Fruit fly (Drosophila melanogaster) whole organism, embryonic: ENCODE data around the gene CG3529.

ENCODE experiments used
- CG1024 ChIP-seq: fragments of 200-800 bp; sonication (Bioruptor generic); IDR thresholded peaks from 2 replicates; pipeline ENCODE4 v1.3.6; 2022; ENCODE audit warnings: missing biosample characterization, missing genetic modification characterization
- CG10462 ChIP-seq: fragments of 200-800 bp; sonication (Bioruptor generic); optimal IDR thresholded peaks from 2 replicates; lab custom pipeline; 2016; ENCODE audit warnings: missing biosample characterization, missing genetic modification characterization
- CG10959 ChIP-seq: fragments of 200-800 bp; sonication (Bioruptor generic); IDR thresholded peaks from 2 replicates; pipeline ENCODE4 v1.3.6; 2022; ENCODE audit warnings: missing biosample characterization, missing genetic modification characterization
- CG11247 ChIP-seq: fragments of 200-800 bp; sonication (Bioruptor generic); IDR thresholded peaks from 2 replicates; pipeline ENCODE4 v1.3.6; 2022; ENCODE audit warnings: missing biosample characterization, missing genetic modification characterization
- CG14014 ChIP-seq: fragments of 200-800 bp; sonication (Bioruptor generic); IDR thresholded peaks from 2 replicates; pipeline ENCODE4 v1.3.6; 2022; ENCODE audit warnings: missing biosample characterization, missing genetic modification characterization
- CG14050 ChIP-seq: fragments of 200-800 bp; sonication (Bioruptor generic); IDR thresholded peaks from 3 replicates; pipeline ENCODE4 v1.3.6; 2022; ENCODE audit warnings: missing biosample characterization, missing genetic modification characterization
- CG17359 ChIP-seq: fragments of 200-800 bp; sonication (Bioruptor generic); optimal IDR thresholded peaks from 3 replicates; lab custom pipeline; 2018; ENCODE audit warnings: missing biosample characterization, mild to moderate bottlenecking, missing genetic modification characterization, moderate library complexity
- CG2712 ChIP-seq: fragments of 200-800 bp; optimal IDR thresholded peaks from 3 replicates; lab custom pipeline; 2019; ENCODE audit warnings: missing biosample characterization, mild to moderate bottlenecking, missing genetic modification characterization, moderate library complexity
- CG30403 ChIP-seq: fragments of 200-800 bp; sonication (Bioruptor generic); optimal IDR thresholded peaks from 3 replicates; lab custom pipeline; 2016; ENCODE audit warnings: missing biosample characterization, missing genetic modification characterization
- CG32767 ChIP-seq: fragments of 200-800 bp; sonication (Bioruptor generic); IDR thresholded peaks from 2 replicates; pipeline ENCODE4 v1.3.6; 2022; ENCODE audit warnings: missing biosample characterization, missing genetic modification characterization
- CG34224 ChIP-seq: fragments of 200-800 bp; sonication (Bioruptor generic); IDR thresholded peaks from 3 replicates; pipeline ENCODE4 v1.3.6; 2022; ENCODE audit warnings: missing biosample characterization, missing genetic modification characterization; ENCODE audit not compliant: partially characterized antibody
- CG6654 ChIP-seq: fragments of 200-800 bp; sonication (Bioruptor generic); optimal IDR thresholded peaks from 2 replicates; lab custom pipeline; 2017; ENCODE audit warnings: missing biosample characterization, mild to moderate bottlenecking, missing genetic modification characterization
- CG7372 ChIP-seq: fragments of 200-800 bp; sonication (Bioruptor generic); IDR thresholded peaks from 2 replicates; pipeline ENCODE4 v1.3.6; 2022; ENCODE audit warnings: missing biosample characterization, missing genetic modification characterization
- CG7786 ChIP-seq: fragments of 200-800 bp; sonication (Bioruptor generic); optimal IDR thresholded peaks from 2 replicates; lab custom pipeline; 2016; ENCODE audit warnings: missing biosample characterization, missing genetic modification characterization
- CG8281 ChIP-seq: fragments of 200-800 bp; sonication (Bioruptor generic); optimal IDR thresholded peaks from 2 replicates; lab custom pipeline; 2018; ENCODE audit warnings: missing biosample characterization, mild to moderate bottlenecking, missing genetic modification characterization, moderate library complexity
- CG8359 ChIP-seq: fragments of 200-800 bp; sonication (Bioruptor generic); optimal IDR thresholded peaks from 2 replicates; lab custom pipeline; 2017; ENCODE audit warnings: missing biosample characterization, mild to moderate bottlenecking, missing genetic modification characterization, borderline replicate concordance
- D19B ChIP-seq: fragments of 200-800 bp; sonication (Bioruptor generic); optimal IDR thresholded peaks from 2 replicates; lab custom pipeline; 2017; ENCODE audit warnings: missing biosample characterization, mild to moderate bottlenecking, missing genetic modification characterization
- Dad ChIP-seq: fragments of 200-800 bp; sonication (Bioruptor generic); optimal IDR thresholded peaks from 3 replicates; lab custom pipeline; 2016; ENCODE audit warnings: missing biosample characterization, missing genetic modification characterization
- Dbx ChIP-seq: fragments of 200-800 bp; sonication (Bioruptor generic); IDR thresholded peaks from 3 replicates; pipeline ENCODE4 v1.3.6; 2022; ENCODE audit warnings: missing biosample characterization, missing genetic modification characterization
- Dip3 ChIP-seq: fragments of 200-800 bp; sonication (Bioruptor generic); optimal IDR thresholded peaks from 3 replicates; lab custom pipeline; 2016; ENCODE audit warnings: missing biosample characterization, missing genetic modification characterization
- E2f1 ChIP-seq: fragments of 200-800 bp; sonication (Bioruptor generic); IDR thresholded peaks from 2 replicates; pipeline ENCODE4 v1.3.6; 2022; ENCODE audit warnings: missing biosample characterization, missing genetic modification characterization
- ERR ChIP-seq: fragments of 200-800 bp; sonication (Bioruptor generic); optimal IDR thresholded peaks from 2 replicates; lab custom pipeline; 2016; ENCODE audit warnings: missing biosample characterization, missing genetic modification characterization
- HLH4C ChIP-seq: fragments of 200-800 bp; sonication (Bioruptor generic); IDR thresholded peaks from 3 replicates; pipeline ENCODE4 v1.3.6; 2022; ENCODE audit warnings: missing biosample characterization, missing genetic modification characterization; ENCODE audit not compliant: partially characterized antibody
- HmgD ChIP-seq: fragments of 200-800 bp; sonication (Bioruptor generic); optimal IDR thresholded peaks from 3 replicates; lab custom pipeline; 2016; ENCODE audit warnings: missing biosample characterization, missing genetic modification characterization
- Meics ChIP-seq: fragments of 200-800 bp; sonication (Bioruptor generic); optimal IDR thresholded peaks from 2 replicates; lab custom pipeline; 2017; ENCODE audit warnings: missing biosample characterization, mild to moderate bottlenecking, missing genetic modification characterization
- Nf-YA ChIP-seq: fragments of 200-800 bp; sonication (Bioruptor generic); IDR thresholded peaks from 2 replicates; pipeline ENCODE4 v1.3.6; 2022; ENCODE audit warnings: missing biosample characterization, missing genetic modification characterization
- Nf-YB ChIP-seq: fragments of 200-800 bp; sonication (Bioruptor generic); optimal IDR thresholded peaks from 3 replicates; lab custom pipeline; 2019; ENCODE audit warnings: missing biosample characterization, mild to moderate bottlenecking, missing genetic modification characterization, moderate library complexity
- Optix ChIP-seq: fragments of 200-800 bp; sonication (Bioruptor generic); IDR thresholded peaks from 3 replicates; pipeline ENCODE4 v1.3.6; 2022; ENCODE audit warnings: missing biosample characterization, missing genetic modification characterization
- Vsx1 ChIP-seq: fragments of 200-800 bp; sonication (Bioruptor generic); optimal IDR thresholded peaks from 2 replicates; lab custom pipeline; 2017; ENCODE audit warnings: missing biosample characterization, mild to moderate bottlenecking, missing genetic modification characterization, missing genetic modification reagents
- Xbp1 ChIP-seq: fragments of 200-800 bp; sonication (Bioruptor generic); optimal IDR thresholded peaks from 3 replicates; lab custom pipeline; 2016; ENCODE audit warnings: missing biosample characterization, mild to moderate bottlenecking, missing genetic modification characterization
- Xrp1 ChIP-seq: fragments of 200-800 bp; sonication (Bioruptor generic); IDR thresholded peaks from 2 replicates; pipeline ENCODE4 v1.3.6; 2022; ENCODE audit warnings: missing biosample characterization, missing genetic modification characterization
- abd-A ChIP-seq: fragments of 200-800 bp; sonication (Bioruptor generic); optimal IDR thresholded peaks from 3 replicates; lab custom pipeline; 2019; ENCODE audit warnings: missing biosample characterization, mild to moderate bottlenecking, missing genetic modification characterization, moderate library complexity
- ato ChIP-seq: fragments of 200-800 bp; sonication (Bioruptor generic); IDR thresholded peaks from 2 replicates; pipeline ENCODE4 v1.3.6; 2022; ENCODE audit warnings: missing biosample characterization, missing genetic modification characterization; ENCODE audit not compliant: partially characterized antibody
- bigmax ChIP-seq: fragments of 200-800 bp; sonication (Bioruptor generic); optimal IDR thresholded peaks from 2 replicates; lab custom pipeline; 2018; ENCODE audit warnings: missing biosample characterization, mild to moderate bottlenecking, missing genetic modification characterization
- dm ChIP-seq: fragments of 200-800 bp; sonication (Bioruptor generic); optimal IDR thresholded peaks from 3 replicates; lab custom pipeline; 2016; ENCODE audit warnings: missing biosample characterization, missing genetic modification characterization
- eve ChIP-seq, 2 experiments: fragments of >200 bp; optimal IDR thresholded peaks; 2 replicates each; lab custom pipeline; 2017; ENCODE audit warnings: missing biosample characterization in 2 of 2, missing genetic modification characterization in 2 of 2
- fd96Cb ChIP-seq: fragments of 200-800 bp; sonication (Bioruptor generic); optimal IDR thresholded peaks from 2 replicates; lab custom pipeline; 2018; ENCODE audit warnings: missing biosample characterization, mild to moderate bottlenecking, missing genetic modification characterization, moderate library complexity
- gro ChIP-seq: fragments of 200-800 bp; sonication (Bioruptor generic); optimal IDR thresholded peaks from 2 replicates; lab custom pipeline; 2016; ENCODE audit warnings: missing biosample characterization, missing genetic modification characterization
- hth ChIP-seq: fragments of >200 bp; optimal IDR thresholded peaks from 2 replicates; lab custom pipeline; 2017; ENCODE audit warnings: inconsistent platforms
- jigr1 ChIP-seq: fragments of 200-800 bp; sonication (Bioruptor generic); IDR thresholded peaks from 3 replicates; pipeline ENCODE4 v1.3.6; 2022; ENCODE audit warnings: missing biosample characterization, missing genetic modification characterization
- klu ChIP-seq: fragments of 200-800 bp; sonication (Bioruptor generic); IDR thresholded peaks from 2 replicates; pipeline ENCODE4 v1.3.6; 2022; ENCODE audit warnings: missing biosample characterization, missing genetic modification characterization
- lab ChIP-seq: fragments of 200-800 bp; sonication (Bioruptor generic); optimal IDR thresholded peaks from 3 replicates; lab custom pipeline; 2017; ENCODE audit warnings: missing biosample characterization, missing genetic modification characterization, mild to moderate bottlenecking, moderate library complexity, missing genetic modification reagents
- lola ChIP-seq, 3 experiments: fragments of >200 bp in 2 of 3; fragments of 200-800 bp in 1 of 3; sonication (Bioruptor generic) in 1 of 3; optimal IDR thresholded peaks; 2 replicates each; lab custom pipeline; 2017 to 2019; ENCODE audit warnings: missing biosample characterization in 3 of 3, missing genetic modification characterization in 3 of 3, mild to moderate bottlenecking in 1 of 3, moderate library complexity in 1 of 3
- odd ChIP-seq: fragments of 200-800 bp; sonication (Bioruptor generic); optimal IDR thresholded peaks from 2 replicates; lab custom pipeline; 2017; ENCODE audit warnings: missing biosample characterization, mild to moderate bottlenecking, missing genetic modification characterization
- pros ChIP-seq: fragments of 200-800 bp; sonication (Bioruptor generic); optimal IDR thresholded peaks from 3 replicates; lab custom pipeline; 2019; ENCODE audit warnings: missing biosample characterization, mild to moderate bottlenecking, missing genetic modification characterization, moderate library complexity
- pum ChIP-seq: fragments of 200-800 bp; sonication (Bioruptor generic); optimal IDR thresholded peaks from 2 replicates; lab custom pipeline; 2016; ENCODE audit warnings: missing biosample characterization, missing genetic modification characterization
- sd ChIP-seq: fragments of 200-800 bp; sonication (Bioruptor generic); optimal IDR thresholded peaks from 3 replicates; lab custom pipeline; 2018; ENCODE audit warnings: missing biosample characterization, mild to moderate bottlenecking, missing genetic modification characterization, moderate library complexity
- shn ChIP-seq: fragments of 200-800 bp; sonication (Bioruptor generic); optimal IDR thresholded peaks from 3 replicates; lab custom pipeline; 2016; ENCODE audit warnings: missing biosample characterization, missing genetic modification characterization
- sim ChIP-seq: fragments of 200-800 bp; sonication (Bioruptor generic); IDR thresholded peaks from 2 replicates; pipeline ENCODE4 v1.3.6; 2022; ENCODE audit warnings: missing biosample characterization, missing genetic modification characterization
- tap ChIP-seq: fragments of 200-800 bp; optimal IDR thresholded peaks from 3 replicates; lab custom pipeline; 2019; ENCODE audit warnings: missing biosample characterization, mild to moderate bottlenecking, missing genetic modification characterization, moderate library complexity
- toy ChIP-seq: fragments of 200-800 bp; sonication (Bioruptor generic); IDR thresholded peaks from 2 replicates; pipeline ENCODE4 v1.3.6; 2022; ENCODE audit warnings: missing biosample characterization, missing genetic modification characterization
- zf30C ChIP-seq: fragments of 200-800 bp; sonication (Bioruptor generic); optimal IDR thresholded peaks from 3 replicates; lab custom pipeline; 2018; ENCODE audit warnings: missing biosample characterization, mild to moderate bottlenecking, missing genetic modification characterization

CG3529 gene

DNA sequence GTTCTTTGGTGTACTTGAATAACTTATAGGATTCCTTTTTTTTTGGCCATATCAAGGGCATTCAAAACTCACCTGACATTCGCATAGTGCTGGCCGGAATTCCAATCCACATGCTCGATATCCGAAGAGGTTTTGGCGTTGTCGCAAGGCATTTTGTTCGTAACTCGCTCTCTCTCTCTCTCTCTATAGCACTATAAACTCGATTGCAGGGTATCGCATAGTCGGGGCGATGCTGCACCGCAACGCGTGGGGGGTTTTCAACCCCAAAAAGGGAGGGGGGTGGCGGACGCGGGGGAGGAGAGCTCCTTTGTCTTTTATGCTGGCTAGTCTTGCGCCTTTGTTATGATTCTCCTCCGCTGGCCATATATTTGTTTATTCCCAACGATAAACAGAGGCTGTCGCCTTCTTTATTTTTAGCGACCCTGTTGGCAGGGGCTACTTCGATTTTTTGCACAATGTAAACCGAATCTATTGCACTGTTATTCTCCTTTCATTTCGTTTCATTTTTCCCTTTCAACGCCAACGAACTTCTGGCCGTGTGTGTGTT is 48.2 kb upstream of the CG3529 start (continued):
- no peak for TF ChIP-seq Dbx
- no peak for TF ChIP-seq CG34224 (GFP tag; lab: Robert Waterston, UW)
- no peak for TF ChIP-seq CG10959 (GFP tag; lab: Robert Waterston, UW)
- TF ChIP-seq odd (GFP tag; lab: Kevin White, UChicago), result no peak
- TF ChIP-seq CG8359, result no peak
- no peak for TF ChIP-seq Xrp1 (GFP tag; lab: Robert Waterston, UW)
- TF ChIP-seq pum (GFP tag; lab: Kevin White, UChicago), result no peak
- TF ChIP-seq D19B, result peak; percentile 90
- TF ChIP-seq Optix (GFP tag; lab: Robert Waterston, UW), result no peak
- no peak for TF ChIP-seq lola (GFP tag; optimal IDR thresholded peaks at IDR 0.05; lab: Kevin White, UChicago)
- no peak for TF ChIP-seq CG7372 (GFP tag; lab: Robert Waterston, UW)
- TF ChIP-seq bigmax (GFP tag; lab: Kevin White, UChicago), result no peak
- TF ChIP-seq Dad (GFP tag; lab: Kevin White, UChicago), result no peak
- TF ChIP-seq tap (tag; lab: Kevin White, UChicago), result no peak
- no peak for TF ChIP-seq CG14014
- TF ChIP-seq ato (GFP tag; lab: Robert Waterston, UW), result no peak
- TF ChIP-seq sim (GFP tag; lab: Robert Waterston, UW), result no peak
- no peak for TF ChIP-seq eve (GFP tag; optimal IDR thresholded peaks at IDR 0.05; lab: Kevin White, UChicago)
- no peak for TF ChIP-seq klu (GFP tag; lab: Robert Waterston, UW)
- TF ChIP-seq CG1024, result peak; percentile 23; the same call in 1 of the 2 replicates
- no peak for TF ChIP-seq abd-A
- no peak for TF ChIP-seq Xbp1 (GFP tag; lab: Kevin White, UChicago)
- no peak for TF ChIP-seq gro (GFP tag; lab: Kevin White, UChicago)
- no peak for TF ChIP-seq CG32767 (GFP tag; lab: Robert Waterston, UW)
- no peak for TF ChIP-seq dm (GFP tag; lab: Kevin White, UChicago)
- TF ChIP-seq CG10462 (GFP tag; lab: Kevin White, UChicago), result no peak
- peak; percentile 12 for TF ChIP-seq CG2712 (tag; lab: Kevin White, UChicago)
- no peak for TF ChIP-seq toy (GFP tag; lab: Robert Waterston, UW)
- peak; percentile 30 for TF ChIP-seq sd (tag; lab: Kevin White, UChicago)
- no peak for TF ChIP-seq hth
- TF ChIP-seq fd96Cb (tag; lab: Kevin White, UChicago), result no peak
- no peak for TF ChIP-seq Meics (GFP tag; lab: Kevin White, UChicago)
- TF ChIP-seq CG30403, result no peak
- TF ChIP-seq zf30C, result no peak
- TF ChIP-seq pros (GFP tag; lab: Kevin White, UChicago), result no peak
- no peak for TF ChIP-seq Vsx1 (GFP tag; lab: Kevin White, UChicago)
- no peak for TF ChIP-seq HLH4C (GFP tag; lab: Robert Waterston, UW)
- TF ChIP-seq CG14050 (GFP tag; lab: Robert Waterston, UW), result no peak
- no peak for TF ChIP-seq lab (GFP tag; lab: Kevin White, UChicago)
- TF ChIP-seq CG8281 (tag; lab: Kevin White, UChicago), result no peak
- TF ChIP-seq jigr1 (GFP tag; lab: Robert Waterston, UW), result no peak
- no peak for TF ChIP-seq ERR (GFP tag; lab: Kevin White, UChicago)
- no peak for TF ChIP-seq shn (GFP tag; lab: Kevin White, UChicago)
- no peak for TF ChIP-seq HmgD (GFP tag; lab: Kevin White, UChicago)
- TF ChIP-seq CG7786 (GFP tag; lab: Kevin White, UChicago), result no peak
- TF ChIP-seq Nf-YA (GFP tag; lab: Robert Waterston, UW), result no peak
- no peak for TF ChIP-seq CG17359 (tag; lab: Kevin White, UChicago)
- TF ChIP-seq CG11247 (GFP tag; lab: Robert Waterston, UW), result 0 out of 2 replicates have a peak, but pooled peaks have one; percentile 11
- no peak for TF ChIP-seq CG6654
- no peak for TF ChIP-seq Nf-YB
- no peak for TF ChIP-seq E2f1 (GFP tag; lab: Robert Waterston, UW)
- no peak for TF ChIP-seq Dip3
